Worm (Caenorhabditis elegans): ENCODE measurements around the gene T12A7.10.

T12A7.10 gene

DNA sequence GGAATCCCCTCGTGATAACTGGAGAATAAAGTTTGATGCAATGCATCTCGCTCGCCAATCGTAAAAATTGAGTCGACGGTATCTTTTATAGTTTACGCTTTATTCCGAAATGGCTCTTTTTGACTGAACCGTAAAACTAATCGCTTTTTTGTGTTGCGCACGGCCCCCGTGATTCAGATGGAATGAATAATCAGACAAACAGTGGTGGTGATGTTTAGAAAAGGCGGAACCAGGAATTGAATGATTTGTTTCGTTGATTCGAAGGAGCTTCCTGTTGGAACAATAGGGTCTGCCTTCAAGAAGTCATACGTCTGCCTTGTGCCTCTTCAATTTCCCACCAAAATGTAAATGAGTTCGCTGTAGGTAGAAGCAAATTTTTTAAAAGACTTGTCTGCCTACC is 575 bp downstream of the T12A7.10 start, which contains the start of gene scl-18:
Gene scl-18, minus strand, starts transcription at position 101 of the 400 bp plus-strand sequence.
- TF ChIP-seq B0310.2 (tag; optimal IDR thresholded peaks at IDR 0.05) (no peak), scrt-1 (GFP tag; IDR thresholded peaks at IDR 0.05) (no peak), ceh-13 (GFP tag; optimal IDR thresholded peaks at IDR 0.05) (no peak), hmg-4 (GFP tag; optimal IDR thresholded peaks at IDR 0.05) (no peak), tbx-11 (GFP tag; IDR thresholded peaks at IDR 0.05) (no peak), tra-4 (tag; optimal IDR thresholded peaks at IDR 0.05) (no peak), ceh-36 (tag; optimal IDR thresholded peaks at IDR 0.05) (no peak), ama-1 (optimal IDR thresholded peaks at IDR 0.05) (no peak), F13C5.2 (tag; optimal IDR thresholded peaks at IDR 0.05) (no peak), hnd-1 (tag; optimal IDR thresholded peaks at IDR 0.05) (no peak), flt-1 (GFP tag; IDR thresholded peaks at IDR 0.05) (no peak), pes-1 (GFP tag; IDR thresholded peaks at IDR 0.05) (no peak), sea-1 (GFP tag; conservative IDR thresholded peaks at IDR 0.05) (no peak), hmbx-1 (tag; optimal IDR thresholded peaks at IDR 0.05) (no peak), aly-1 (tag; optimal IDR thresholded peaks at IDR 0.05) (no peak), ets-7 (tag; optimal IDR thresholded peaks at IDR 0.05) (no peak), tbx-37 (GFP tag; conservative IDR thresholded peaks at IDR 0.05) (no peak)

DNA sequence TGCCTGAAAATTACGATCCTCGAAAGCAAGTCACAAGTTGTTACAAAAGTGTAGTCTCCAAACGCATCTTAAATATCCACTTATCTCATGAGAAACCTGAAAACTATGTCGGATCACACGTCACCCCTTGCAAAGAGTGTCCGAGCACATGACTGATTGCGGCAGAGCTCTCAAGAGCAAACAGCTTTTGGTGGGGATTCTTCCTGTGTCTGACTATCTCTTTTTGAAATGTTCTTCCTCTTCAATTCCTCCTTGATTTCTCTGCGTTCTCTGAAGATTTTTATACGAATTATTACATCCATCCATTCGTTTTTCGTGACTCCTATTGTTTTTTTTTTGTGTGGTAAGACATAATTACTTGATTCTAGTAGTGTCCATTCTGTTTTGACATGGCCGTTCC is 6.1 kb downstream of the T12A7.10 start, which contains the start of gene T12A7.6:
Gene T12A7.6, plus strand, starts transcription at position 369 of the 400 bp plus-strand sequence.
- TF ChIP-seq tbx-11 (GFP tag; IDR thresholded peaks at IDR 0.05) (no peak), B0310.2 (tag; optimal IDR thresholded peaks at IDR 0.05) (no peak), hnd-1 (tag; optimal IDR thresholded peaks at IDR 0.05) (no peak), pes-1 (GFP tag; IDR thresholded peaks at IDR 0.05) (no peak), F13C5.2 (tag; optimal IDR thresholded peaks at IDR 0.05) (no peak), hmg-4 (GFP tag; optimal IDR thresholded peaks at IDR 0.05) (no peak), hmbx-1 (tag; optimal IDR thresholded peaks at IDR 0.05) (no peak), aly-1 (tag; optimal IDR thresholded peaks at IDR 0.05) (no peak), tbx-37 (GFP tag; conservative IDR thresholded peaks at IDR 0.05) (no peak), tra-4 (tag; optimal IDR thresholded peaks at IDR 0.05) (no peak), ceh-13 (GFP tag; optimal IDR thresholded peaks at IDR 0.05) (no peak), ets-7 (tag; optimal IDR thresholded peaks at IDR 0.05) (no peak), ceh-36 (tag; optimal IDR thresholded peaks at IDR 0.05) (no peak), scrt-1 (GFP tag; IDR thresholded peaks at IDR 0.05) (no peak), ama-1 (optimal IDR thresholded peaks at IDR 0.05) (no peak), sea-1 (GFP tag; conservative IDR thresholded peaks at IDR 0.05) (no peak), flt-1 (GFP tag; IDR thresholded peaks at IDR 0.05) (no peak)

DNA sequence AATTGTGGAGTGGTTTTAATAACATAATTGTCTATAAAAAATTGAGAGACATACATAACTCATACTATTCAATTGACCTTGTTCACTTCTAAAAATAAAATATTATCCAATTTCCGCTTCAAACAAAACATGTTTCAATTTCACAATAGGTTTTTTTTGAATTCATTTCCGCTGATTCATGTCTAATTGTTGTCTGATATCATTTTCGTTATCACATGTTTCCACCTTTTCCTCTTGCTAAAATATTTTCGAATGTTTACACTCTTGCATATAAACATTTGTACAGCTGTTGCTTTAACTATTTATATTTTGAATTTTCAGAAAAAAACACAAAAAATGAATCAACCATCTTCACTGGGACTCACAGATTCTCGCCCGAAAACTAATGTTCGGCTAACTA is 9.6 kb downstream of the T12A7.10 start, which contains the start of gene gem-4:
Gene gem-4, plus strand, starts transcription at position 301 of the 400 bp plus-strand sequence.
- TF ChIP-seq hmbx-1 (tag; optimal IDR thresholded peaks at IDR 0.05) (no peak), sea-1 (GFP tag; conservative IDR thresholded peaks at IDR 0.05) (no peak), ama-1 (optimal IDR thresholded peaks at IDR 0.05) (no peak), ceh-36 (tag; optimal IDR thresholded peaks at IDR 0.05) (no peak), hmg-4 (GFP tag; optimal IDR thresholded peaks at IDR 0.05) (no peak), pes-1 (GFP tag; IDR thresholded peaks at IDR 0.05) (no peak), tra-4 (tag; optimal IDR thresholded peaks at IDR 0.05) (no peak), aly-1 (tag; optimal IDR thresholded peaks at IDR 0.05) (no peak), scrt-1 (GFP tag; IDR thresholded peaks at IDR 0.05) (no peak), tbx-37 (GFP tag; conservative IDR thresholded peaks at IDR 0.05) (no peak), F13C5.2 (tag; optimal IDR thresholded peaks at IDR 0.05) (no peak), tbx-11 (GFP tag; IDR thresholded peaks at IDR 0.05) (no peak), hnd-1 (tag; optimal IDR thresholded peaks at IDR 0.05) (no peak), ets-7 (tag; optimal IDR thresholded peaks at IDR 0.05) (no peak)

DNA sequence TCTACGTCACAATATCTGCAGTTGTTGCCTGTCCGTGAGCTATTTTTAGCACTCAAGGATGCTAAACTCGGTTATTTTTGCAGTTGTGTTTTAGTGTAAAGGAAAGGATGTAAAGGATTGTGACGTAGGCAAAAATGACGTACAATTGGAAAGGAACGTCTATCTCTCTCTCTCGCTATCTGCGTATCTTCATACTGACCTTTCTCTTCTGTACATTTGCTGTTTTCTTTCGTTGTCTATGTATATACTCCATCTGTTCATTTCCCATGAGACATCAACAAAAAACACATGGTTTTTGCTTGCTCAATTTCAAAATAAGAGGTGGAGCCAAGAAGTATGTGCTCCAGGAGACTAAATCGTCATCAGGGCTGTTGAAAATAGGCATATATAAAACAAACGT is 10.6 kb downstream of the T12A7.10 start:
- TF ChIP-seq B0310.2 (tag; optimal IDR thresholded peaks at IDR 0.05) (no peak), hnd-1 (tag; optimal IDR thresholded peaks at IDR 0.05) (no peak), flt-1 (GFP tag; IDR thresholded peaks at IDR 0.05) (no peak), tra-4 (tag; optimal IDR thresholded peaks at IDR 0.05) (no peak), hmbx-1 (tag; optimal IDR thresholded peaks at IDR 0.05) (no peak), sea-1 (GFP tag; conservative IDR thresholded peaks at IDR 0.05) (no peak), ama-1 (optimal IDR thresholded peaks at IDR 0.05) (no peak), pes-1 (GFP tag; IDR thresholded peaks at IDR 0.05) (no peak), F13C5.2 (tag; optimal IDR thresholded peaks at IDR 0.05) (no peak), tbx-11 (GFP tag; IDR thresholded peaks at IDR 0.05) (no peak), hmg-4 (GFP tag; optimal IDR thresholded peaks at IDR 0.05) (no peak), ceh-13 (GFP tag; optimal IDR thresholded peaks at IDR 0.05) (no peak), scrt-1 (GFP tag; IDR thresholded peaks at IDR 0.05) (no peak), ets-7 (tag; optimal IDR thresholded peaks at IDR 0.05) (no peak), ceh-36 (tag; optimal IDR thresholded peaks at IDR 0.05) (no peak), tbx-37 (GFP tag; conservative IDR thresholded peaks at IDR 0.05) (no peak), aly-1 (tag; optimal IDR thresholded peaks at IDR 0.05) (no peak)

DNA sequence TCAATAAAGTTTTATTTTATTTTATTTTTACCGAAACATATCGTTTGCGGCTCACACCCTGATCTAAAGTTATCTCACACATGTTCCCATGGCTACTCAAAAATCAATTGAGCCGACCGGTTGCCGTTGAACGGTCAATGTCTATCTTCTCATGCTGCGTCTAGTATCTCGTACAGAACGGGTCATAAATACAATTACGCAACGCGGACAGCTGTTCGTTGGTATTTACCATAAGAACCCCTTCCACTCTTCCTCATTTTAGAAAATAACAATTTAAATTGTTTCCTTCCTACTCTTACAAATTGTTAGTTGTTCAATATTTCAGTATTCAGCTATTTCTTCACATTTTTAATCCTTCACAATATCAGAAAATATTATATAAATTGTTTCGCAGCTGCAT is 11.1 kb downstream of the T12A7.10 start:
- TF ChIP-seq tbx-11 (GFP tag; IDR thresholded peaks at IDR 0.05), result no peak
- TF ChIP-seq F13C5.2 (tag; optimal IDR thresholded peaks at IDR 0.05), result no peak
- TF ChIP-seq ceh-36 (tag; optimal IDR thresholded peaks at IDR 0.05), result no peak
- TF ChIP-seq hnd-1 (tag; optimal IDR thresholded peaks at IDR 0.05), result no peak
- TF ChIP-seq B0310.2 (tag; optimal IDR thresholded peaks at IDR 0.05), result no peak
- TF ChIP-seq pes-1 (GFP tag; IDR thresholded peaks at IDR 0.05), result no peak
- no peak for TF ChIP-seq tra-4 (tag; optimal IDR thresholded peaks at IDR 0.05)

DNA sequence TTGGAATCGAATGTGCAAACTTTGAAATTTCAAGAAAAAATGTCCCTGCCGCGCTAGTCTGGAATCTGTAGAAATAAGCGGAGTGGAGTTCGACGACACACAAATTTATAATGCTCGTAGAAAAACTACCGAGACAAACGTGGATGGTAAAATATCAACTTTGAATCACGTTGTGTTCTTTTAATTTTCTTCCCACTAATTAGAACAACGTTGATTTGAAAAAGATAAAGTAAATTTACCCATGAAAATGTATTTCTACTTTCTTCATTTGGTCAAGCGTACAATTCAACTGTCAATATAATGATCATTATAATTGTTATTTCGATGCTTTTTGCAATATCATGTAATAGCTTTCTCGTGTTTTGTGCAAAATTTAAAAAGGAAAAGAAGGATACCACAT is 12.5 kb downstream of the T12A7.10 start, which contains the start of gene K01A6.5:
Gene K01A6.5, plus strand, starts transcription at position 301 of the 400 bp plus-strand sequence.
- TF ChIP-seq pes-1 (GFP tag; IDR thresholded peaks at IDR 0.05) (no peak), scrt-1 (GFP tag; IDR thresholded peaks at IDR 0.05) (no peak), ama-1 (optimal IDR thresholded peaks at IDR 0.05) (no peak), tbx-37 (GFP tag; conservative IDR thresholded peaks at IDR 0.05) (no peak)

DNA sequence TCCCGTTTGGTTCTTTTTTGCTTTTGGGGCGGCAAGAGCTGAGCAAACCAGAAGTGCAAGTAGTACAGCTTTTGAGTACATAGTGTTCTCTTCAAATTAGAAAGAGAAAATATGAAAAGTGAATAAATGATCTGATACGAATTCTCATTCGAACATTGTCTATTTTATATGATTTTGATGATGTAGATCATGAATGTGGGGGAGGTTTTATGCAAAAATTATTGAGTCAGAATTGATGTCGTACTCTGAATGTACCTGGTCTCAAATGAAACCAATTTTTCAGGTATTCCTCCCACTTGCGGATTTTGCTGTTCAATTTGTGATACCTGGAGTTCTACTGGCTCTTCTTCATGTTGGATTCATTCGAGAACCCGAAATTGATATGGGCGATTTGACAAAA is 14.7 kb downstream of the T12A7.10 start, which contains the start of gene K01A6.4:
Gene K01A6.4, minus strand, starts transcription at position 101 of the 400 bp plus-strand sequence.
- TF ChIP-seq flt-1 (GFP tag; IDR thresholded peaks at IDR 0.05), result no peak
- TF ChIP-seq scrt-1 (GFP tag; IDR thresholded peaks at IDR 0.05), result no peak
- TF ChIP-seq tbx-37 (GFP tag; conservative IDR thresholded peaks at IDR 0.05), result no peak
- TF ChIP-seq tra-4 (tag; optimal IDR thresholded peaks at IDR 0.05), result no peak
- TF ChIP-seq hmg-4 (GFP tag; optimal IDR thresholded peaks at IDR 0.05), result no peak
- TF ChIP-seq aly-1 (tag; optimal IDR thresholded peaks at IDR 0.05), result no peak
- TF ChIP-seq ets-7 (tag; optimal IDR thresholded peaks at IDR 0.05), result no peak
- TF ChIP-seq hmbx-1 (tag; optimal IDR thresholded peaks at IDR 0.05), result no peak
- TF ChIP-seq sea-1 (GFP tag; conservative IDR thresholded peaks at IDR 0.05), result no peak
- no peak for TF ChIP-seq ama-1 (optimal IDR thresholded peaks at IDR 0.05)
- TF ChIP-seq F13C5.2 (tag; optimal IDR thresholded peaks at IDR 0.05), result no peak
- no peak for TF ChIP-seq ceh-36 (tag; optimal IDR thresholded peaks at IDR 0.05)
- TF ChIP-seq ceh-13 (GFP tag; optimal IDR thresholded peaks at IDR 0.05), result no peak
- TF ChIP-seq tbx-11 (GFP tag; IDR thresholded peaks at IDR 0.05), result no peak
- no peak for TF ChIP-seq B0310.2 (tag; optimal IDR thresholded peaks at IDR 0.05)
- no peak for TF ChIP-seq pes-1 (GFP tag; IDR thresholded peaks at IDR 0.05)
- no peak for TF ChIP-seq hnd-1 (tag; optimal IDR thresholded peaks at IDR 0.05)
